Worm (Caenorhabditis elegans): ENCODE results near the gene mut-7.

Gene mut-7

DNA sequence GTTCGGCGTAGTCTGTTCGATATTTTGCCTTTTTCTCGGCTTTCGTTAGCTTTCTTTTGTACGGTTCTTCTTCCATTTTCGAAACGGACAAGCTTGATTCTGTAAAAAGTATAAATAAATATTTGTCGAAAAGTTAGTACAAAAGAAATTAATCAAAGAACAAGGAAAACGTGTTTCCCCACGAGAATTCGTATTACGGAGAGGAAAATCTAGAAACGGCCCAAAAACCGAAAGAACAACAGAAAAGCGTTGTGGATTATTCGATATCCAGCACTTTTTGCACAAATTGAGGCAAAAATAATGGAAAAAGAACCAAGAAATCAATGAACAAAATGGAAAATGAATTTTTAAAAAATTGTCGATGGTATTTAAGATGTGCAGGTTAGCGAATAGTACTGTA is at the start of gene mut-7:
Gene mut-7 (minus strand): TSS at position 101 of the 400 bp plus-strand sequence.
- TF ChIP-seq fos-1 (tag; optimal IDR thresholded peaks at IDR 0.05) = no peak
- TF ChIP-seq elt-3 (tag; optimal IDR thresholded peaks at IDR 0.05) = no peak
- TF ChIP-seq alr-1 (tag; optimal IDR thresholded peaks at IDR 0.05) = no peak
- no peak for TF ChIP-seq lsy-2 (tag; optimal IDR thresholded peaks at IDR 0.05)
- TF ChIP-seq F13H6.1 (tag; optimal IDR thresholded peaks at IDR 0.05) = no peak
- no peak for TF ChIP-seq C34F6.9 (tag; optimal IDR thresholded peaks at IDR 0.05)
- no peak for TF ChIP-seq mab-5 (tag; optimal IDR thresholded peaks at IDR 0.05)
- no peak for TF ChIP-seq ztf-1 (GFP tag; conservative IDR thresholded peaks at IDR 0.05)
- no peak for TF ChIP-seq Y55F3AM.14 (GFP tag; optimal IDR thresholded peaks at IDR 0.05)
- TF ChIP-seq nhr-129 (tag; optimal IDR thresholded peaks at IDR 0.05) = no peak
- no peak for TF ChIP-seq nhr-10 (tag; optimal IDR thresholded peaks at IDR 0.05)
- no peak for TF ChIP-seq skn-1 (tag; optimal IDR thresholded peaks at IDR 0.05)
- TF ChIP-seq blmp-1 (tag; optimal IDR thresholded peaks at IDR 0.05; ENCODE audit: insufficient read depth) = no peak

DNA sequence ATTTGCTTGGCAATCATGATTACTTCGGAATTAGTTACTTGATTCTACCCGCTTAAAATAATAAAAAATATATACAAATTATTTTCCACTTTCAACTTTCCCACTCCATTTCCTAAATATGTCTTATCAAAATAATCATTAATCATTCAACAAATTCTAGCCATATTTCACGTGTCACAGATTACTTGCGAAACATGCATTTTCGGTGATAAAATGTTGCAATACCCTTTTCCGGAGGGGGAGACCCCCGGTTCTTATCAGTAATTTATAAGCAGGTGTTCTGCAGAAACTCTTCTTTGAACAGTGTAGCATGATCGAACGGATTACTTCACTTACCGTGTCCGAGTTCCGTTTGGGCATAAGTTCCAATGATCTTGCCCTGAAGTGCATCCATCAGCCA is 48.0 kb upstream of the mut-7 start:
- peak; percentile 44 for TF ChIP-seq crh-2 (tag; optimal IDR thresholded peaks at IDR 0.05)
- peak; percentile 84 for TF ChIP-seq fos-1 (tag; optimal IDR thresholded peaks at IDR 0.05)
- TF ChIP-seq ceh-82 (tag; optimal IDR thresholded peaks at IDR 0.05) = no peak
- peak; percentile 82 for TF ChIP-seq sma-9 (GFP tag; optimal IDR thresholded peaks at IDR 0.05)
- no peak for TF ChIP-seq sma-9 (tag; optimal IDR thresholded peaks at IDR 0.05)
- no peak for TF ChIP-seq sma-3 (GFP tag; optimal IDR thresholded peaks at IDR 0.05)

- peak; percentile 8 to 40 for TF ChIP-seq lsy-2 (tag; optimal IDR thresholded peaks at IDR 0.05)
- TF ChIP-seq mab-5 (tag; optimal IDR thresholded peaks at IDR 0.05) = no peak
- TF ChIP-seq nhr-25 (tag; optimal IDR thresholded peaks at IDR 0.05) = no peak
- TF ChIP-seq ztf-1 (GFP tag; conservative IDR thresholded peaks at IDR 0.05) = no peak
- peak; percentile 28 for TF ChIP-seq sma-9 (GFP tag; optimal IDR thresholded peaks at IDR 0.05)
- no peak for TF ChIP-seq sma-9 (tag; optimal IDR thresholded peaks at IDR 0.05)
- no peak for TF ChIP-seq nhr-21 (tag; optimal IDR thresholded peaks at IDR 0.05)
- TF ChIP-seq nhr-129 (tag; optimal IDR thresholded peaks at IDR 0.05) = no peak
- TF ChIP-seq sem-4 (tag; optimal IDR thresholded peaks at IDR 0.05) = peak; percentile 7
- no peak for TF ChIP-seq aly-2 (tag; optimal IDR thresholded peaks at IDR 0.05)
Measured at ce11 chrIII:9585314-9585713, 43.1 kb upstream of the mut-7 start.

- TF ChIP-seq lin-13 (GFP tag; optimal IDR thresholded peaks at IDR 0.05) (no peak), C34F6.9 (tag; optimal IDR thresholded peaks at IDR 0.05) (peak; percentile 42)
Measured at ce11 chrIII:9583224-9583623, 41.0 kb upstream of the mut-7 start.

DNA sequence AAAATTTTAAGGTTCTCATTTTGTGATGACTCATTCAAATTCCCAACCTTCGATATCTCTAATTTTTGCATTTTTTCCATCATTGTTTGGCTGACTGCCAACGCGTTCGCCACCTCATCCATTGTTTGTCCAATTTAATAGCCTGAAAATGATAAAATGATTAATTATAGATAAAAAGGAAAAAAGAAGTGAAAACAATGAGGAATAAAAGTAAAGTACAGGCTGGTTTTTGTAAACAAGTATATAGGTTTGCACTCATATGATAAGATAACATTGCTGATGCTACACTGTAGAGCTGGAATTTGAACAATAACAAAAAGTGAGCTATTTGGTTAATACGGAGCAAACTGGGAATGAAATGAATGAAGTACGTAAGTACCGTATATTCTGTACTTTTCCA is 40.1 kb upstream of the mut-7 start, which contains the start of gene C48B4.3:
Gene C48B4.3 (minus strand): TSS at position 149 of the 400 bp plus-strand sequence.
- TF ChIP-seq nhr-25 (tag; optimal IDR thresholded peaks at IDR 0.05) = no peak
- TF ChIP-seq alr-1 (tag; optimal IDR thresholded peaks at IDR 0.05) = no peak
- no peak for TF ChIP-seq unc-62 (GFP tag; optimal IDR thresholded peaks at IDR 0.05)
- TF ChIP-seq fos-1 (tag; optimal IDR thresholded peaks at IDR 0.05) = peak; percentile 5

- TF ChIP-seq lin-11 (tag; optimal IDR thresholded peaks at IDR 0.05) = no peak
- peak; percentile 60 for TF ChIP-seq nhr-129 (tag; optimal IDR thresholded peaks at IDR 0.05)
- TF ChIP-seq ztf-1 (GFP tag; conservative IDR thresholded peaks at IDR 0.05) = no peak
- TF ChIP-seq ztf-11 (tag; optimal IDR thresholded peaks at IDR 0.05) = no peak
- TF ChIP-seq C34F6.9 (tag; optimal IDR thresholded peaks at IDR 0.05) = peak; percentile 75
- peak; percentile 44 for TF ChIP-seq unc-55 (GFP tag; optimal IDR thresholded peaks at IDR 0.05)
- TF ChIP-seq lsy-2 (tag; optimal IDR thresholded peaks at IDR 0.05) = peak in 1 of 2 experiments; percentile 54
- TF ChIP-seq sma-3 (GFP tag; optimal IDR thresholded peaks at IDR 0.05) = no peak
- peak; percentile 18 for TF ChIP-seq lin-13 (GFP tag; optimal IDR thresholded peaks at IDR 0.05)
- TF ChIP-seq Y55F3AM.14 (GFP tag; optimal IDR thresholded peaks at IDR 0.05) = no peak
- TF ChIP-seq mbf-1 (tag; optimal IDR thresholded peaks at IDR 0.05) = no peak
- TF ChIP-seq mab-5 (tag; optimal IDR thresholded peaks at IDR 0.05) = no peak
- peak; percentile 22 for TF ChIP-seq crh-2 (tag; optimal IDR thresholded peaks at IDR 0.05)
- TF ChIP-seq elt-1 (tag; optimal IDR thresholded peaks at IDR 0.05) = no peak
- TF ChIP-seq unc-39 (tag; optimal IDR thresholded peaks at IDR 0.05) = no peak
Measured at ce11 chrIII:9580039-9580891, 38.1 kb upstream of the mut-7 start, which contains the start of gene ced-7. Gene ced-7, minus strand, starts transcription at chrIII:9580089.
